Fruit fly (Drosophila melanogaster): ENCODE data around the gene CG32086.

DNA sequence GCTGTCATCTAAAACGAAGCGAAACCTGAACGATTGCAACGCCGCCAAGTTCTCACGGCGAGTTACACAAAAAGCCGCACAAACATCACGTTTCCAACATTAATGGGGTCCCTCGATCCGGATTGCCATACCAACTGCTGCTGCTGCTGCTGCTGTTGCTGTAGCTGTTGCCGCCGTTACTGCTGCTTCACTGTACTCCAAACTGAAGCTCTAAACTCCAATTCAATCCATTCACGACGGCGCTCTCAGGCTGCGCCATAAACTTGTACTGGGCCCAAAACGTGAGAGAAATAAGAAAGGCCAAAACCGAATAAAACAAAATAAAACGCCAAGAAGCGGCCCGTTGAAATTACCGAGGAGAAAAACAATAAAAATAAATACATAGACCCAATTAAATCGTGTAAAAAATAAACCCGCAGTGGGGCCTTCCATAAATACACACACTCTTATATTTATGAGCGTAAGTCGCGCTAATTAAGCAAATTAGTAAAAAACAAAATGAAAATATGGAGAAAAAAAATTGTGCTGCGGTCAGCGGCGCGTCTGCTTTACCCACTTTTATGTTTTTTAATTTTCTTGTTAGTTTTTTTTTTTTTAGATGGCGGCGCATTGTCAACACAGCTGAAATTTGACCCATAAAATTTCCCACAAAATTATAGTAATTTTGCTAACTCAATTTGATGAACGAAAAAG lies 36.4 kb downstream of the CG32086 start:
- TF ChIP-seq pan (optimal IDR thresholded peaks at IDR 0.05) (no peak), psq (optimal IDR thresholded peaks at IDR 0.05) (no peak), CG8478 (optimal IDR thresholded peaks at IDR 0.05) (no peak)

Measured in whole organism.